Worm (Caenorhabditis elegans): ENCODE measurements around the gene col-106.
A peak's percentile ranks its signal among the peaks of the same experiment; 100 is the strongest.

The col-106 gene

ce11 chrIV:1497448-1497847 is 36.9 kb upstream of the col-106 start, which contains the start of gene hxk-3 (continued):
- no peak for TF ChIP-seq elt-3 (tag; optimal IDR thresholded peaks at IDR 0.05)

ce11 chrIV:1496679-1497033 is 36.1 kb upstream of the col-106 start:
- TF ChIP-seq aly-2 (tag; optimal IDR thresholded peaks at IDR 0.05) (no peak), ama-1 (optimal IDR thresholded peaks at IDR 0.05) (no peak), R02D3.7 (tag; optimal IDR thresholded peaks at IDR 0.05) (no peak), Y55F3AM.14 (GFP tag; optimal IDR thresholded peaks at IDR 0.05) (no peak), nhr-23 (tag; optimal IDR thresholded peaks at IDR 0.05) (no peak), ceh-82 (tag; optimal IDR thresholded peaks at IDR 0.05) (no peak)

ce11 chrIV:1496017-1496678 is 35.6 kb upstream of the col-106 start, which contains the start of gene npp-20:
Gene npp-20, minus strand, starts transcription at chrIV:1496022.
- TF ChIP-seq mdl-1 (tag; optimal IDR thresholded peaks at IDR 0.05) (no peak), nhr-25 (tag; optimal IDR thresholded peaks at IDR 0.05) (peak; percentile 36), ceh-82 (tag; optimal IDR thresholded peaks at IDR 0.05) (no peak), C34F6.9 (tag; optimal IDR thresholded peaks at IDR 0.05) (peak; percentile 81), elt-1 (tag; optimal IDR thresholded peaks at IDR 0.05) (no peak), lsy-2 (tag; optimal IDR thresholded peaks at IDR 0.05) (peak; percentile 74 to 84), sma-3 (GFP tag; optimal IDR thresholded peaks at IDR 0.05) (peak; percentile 39), F13H6.1 (tag; optimal IDR thresholded peaks at IDR 0.05) (peak; percentile 24), egl-27 (tag; optimal IDR thresholded peaks at IDR 0.05) (peak; percentile 7), gmeb-1 (tag; optimal IDR thresholded peaks at IDR 0.05) (peak; percentile 77), unc-55 (GFP tag; optimal IDR thresholded peaks at IDR 0.05) (peak; percentile 60), ama-1 (optimal IDR thresholded peaks at IDR 0.05) (peak; percentile 8), crh-2 (tag; optimal IDR thresholded peaks at IDR 0.05) (peak; percentile 78), elt-3 (tag; optimal IDR thresholded peaks at IDR 0.05) (no peak), nhr-129 (tag; optimal IDR thresholded peaks at IDR 0.05) (peak; percentile 41), snpc-4 (tag; optimal IDR thresholded peaks at IDR 0.05) (peak; percentile 20), ztf-4 (tag; optimal IDR thresholded peaks at IDR 0.05) (peak; percentile 13), lin-13 (GFP tag; optimal IDR thresholded peaks at IDR 0.05) (peak; percentile 51)

ce11 chrIV:1484968-1485474 is 24.4 kb upstream of the col-106 start, which contains the start of gene Y77E11A.16:
Gene Y77E11A.16, plus strand, starts transcription at chrIV:1485424.
- TF ChIP-seq lsy-2 (tag; optimal IDR thresholded peaks at IDR 0.05), result peak in 1 of 2 experiments; percentile 9
- no peak for TF ChIP-seq nhr-23 (tag; optimal IDR thresholded peaks at IDR 0.05)

- no peak for TF ChIP-seq sma-3 (GFP tag; optimal IDR thresholded peaks at IDR 0.05)
Measured at ce11 chrIV:1478649-1479048, 18.1 kb upstream of the col-106 start.

ce11 chrIV:1475009-1475408 is 14.4 kb upstream of the col-106 start, which contains the start of gene Y77E11A.12:
Gene Y77E11A.12, minus strand, starts transcription at chrIV:1475109.
- no peak for TF ChIP-seq aly-2 (tag; optimal IDR thresholded peaks at IDR 0.05)
- TF ChIP-seq ztf-1 (GFP tag; conservative IDR thresholded peaks at IDR 0.05), result no peak
- TF ChIP-seq lin-39 (tag; optimal IDR thresholded peaks at IDR 0.05), result no peak
- no peak for TF ChIP-seq R02D3.7 (tag; optimal IDR thresholded peaks at IDR 0.05)
- no peak for TF ChIP-seq blmp-1 (tag; optimal IDR thresholded peaks at IDR 0.05; ENCODE audit: insufficient read depth)
- no peak for TF ChIP-seq nhr-129 (tag; optimal IDR thresholded peaks at IDR 0.05)
- TF ChIP-seq lin-13 (GFP tag; optimal IDR thresholded peaks at IDR 0.05), result no peak
- no peak for TF ChIP-seq snpc-4 (tag; optimal IDR thresholded peaks at IDR 0.05)
- no peak for TF ChIP-seq ZK546.5 (tag; optimal IDR thresholded peaks at IDR 0.05)
- TF ChIP-seq egl-27 (tag; optimal IDR thresholded peaks at IDR 0.05), result no peak
- no peak for TF ChIP-seq peb-1 (tag; optimal IDR thresholded peaks at IDR 0.05)
- TF ChIP-seq mbf-1 (tag; optimal IDR thresholded peaks at IDR 0.05), result no peak
- no peak for TF ChIP-seq elt-1 (tag; optimal IDR thresholded peaks at IDR 0.05)
- no peak for TF ChIP-seq F13H6.1 (tag; optimal IDR thresholded peaks at IDR 0.05)
- TF ChIP-seq sma-9 (GFP tag; optimal IDR thresholded peaks at IDR 0.05), result no peak
- TF ChIP-seq sma-9 (tag; optimal IDR thresholded peaks at IDR 0.05), result no peak
- no peak for TF ChIP-seq nhr-12 (tag; optimal IDR thresholded peaks at IDR 0.05)
- no peak for TF ChIP-seq nhr-25 (tag; optimal IDR thresholded peaks at IDR 0.05)
